5 worm cellular contexts compared by ENCODE assay signal in the genomic region with DNA sequence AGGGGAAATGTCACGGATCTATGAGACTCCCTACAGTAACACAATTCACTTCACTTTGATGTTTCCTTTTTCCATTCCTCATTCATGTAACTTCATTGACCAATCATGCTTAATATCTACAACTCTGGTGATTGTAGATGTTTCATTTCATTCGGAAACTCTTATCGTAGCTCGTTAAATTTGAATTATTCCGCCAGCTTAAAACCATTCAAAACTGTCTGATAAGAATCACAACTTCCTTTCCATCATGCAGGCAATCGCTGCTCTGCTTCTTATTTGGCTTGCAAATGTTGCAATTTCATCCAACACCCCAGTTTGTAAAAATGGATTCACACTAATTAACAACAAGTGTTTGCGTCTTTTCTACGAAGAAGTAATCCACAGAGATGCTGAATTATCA.
A peak's percentile ranks its signal among the peaks of the same experiment; 100 is the strongest.
TF ChIP-seq lines count a peak whose summit lies in the region.

A gene (plus strand): TSS at position 244 of the 400 bp plus-strand sequence.

TF ChIP-seq in whole organism, L1 larva, 84 proteins besides CTCF, POLR2A, EP300 and RAD21:
- TF ChIP-seq efl-1 (optimal IDR thresholded peaks at IDR 0.05; lab: Kevin White, UChicago) (no peak), efl-1 (GFP tag; optimal IDR thresholded peaks at IDR 0.05 in 1 of 2; lab: Kevin White, UChicago) (peak in 1 of 2 experiments; percentile 82), sup-37 (GFP tag; optimal IDR thresholded peaks at IDR 0.05; lab: Kevin White, UChicago) (no peak), elt-2 (tag; optimal IDR thresholded peaks at IDR 0.05; lab: Kevin White, UChicago) (peak; percentile 19)

TF ChIP-seq in whole organism, L2 larva, 48 proteins besides CTCF, POLR2A, EP300 and RAD21:
- TF ChIP-seq blmp-1 (tag; optimal IDR thresholded peaks at IDR 0.05; lab: Kevin White, UChicago; ENCODE audit: insufficient read depth) (no peak), fos-1 (tag; optimal IDR thresholded peaks at IDR 0.05; lab: Kevin White, UChicago) (peak; percentile 69), nhr-25 (tag; optimal IDR thresholded peaks at IDR 0.05; lab: Kevin White, UChicago) (no peak), R02D3.7 (tag; optimal IDR thresholded peaks at IDR 0.05; lab: Kevin White, UChicago) (no peak), nhr-77 (tag; optimal IDR thresholded peaks at IDR 0.05; lab: Kevin White, UChicago) (no peak), zag-1 (tag; optimal IDR thresholded peaks at IDR 0.05; lab: Kevin White, UChicago) (no peak)

TF ChIP-seq in whole organism, L3 larva, 47 proteins besides CTCF, POLR2A, EP300 and RAD21:
- no peak for TF ChIP-seq nhr-43 (tag; optimal IDR thresholded peaks at IDR 0.05; lab: Kevin White, UChicago; ENCODE audit: poor library complexity, severe bottlenecking)
- no peak for TF ChIP-seq nhr-23 (tag; optimal IDR thresholded peaks at IDR 0.05; lab: Kevin White, UChicago)
- TF ChIP-seq fkh-2 (tag; optimal IDR thresholded peaks at IDR 0.05; lab: Kevin White, UChicago), result no peak
- TF ChIP-seq skn-1 (tag; optimal IDR thresholded peaks at IDR 0.05; lab: Kevin White, UChicago), result no peak
- no peak for TF ChIP-seq unc-62 (GFP tag; optimal IDR thresholded peaks at IDR 0.05; lab: Kevin White, UChicago)
- peak; percentile 43 for TF ChIP-seq pqm-1 (tag; optimal IDR thresholded peaks at IDR 0.05; lab: Kevin White, UChicago)
- no peak for TF ChIP-seq daf-12 (tag; optimal IDR thresholded peaks at IDR 0.05; lab: Kevin White, UChicago)
- TF ChIP-seq nfya-1 (tag; optimal IDR thresholded peaks at IDR 0.05; lab: Kevin White, UChicago; ENCODE audit: insufficient read depth), result no peak
- no peak for TF ChIP-seq fkh-10 (GFP tag; optimal IDR thresholded peaks at IDR 0.05; lab: Kevin White, UChicago)
- TF ChIP-seq ceh-16 (tag; optimal IDR thresholded peaks at IDR 0.05; lab: Kevin White, UChicago), result no peak
- peak; percentile 62 for TF ChIP-seq elt-2 (tag; optimal IDR thresholded peaks at IDR 0.05; lab: Kevin White, UChicago)
- no peak for TF ChIP-seq eor-1 (tag; optimal IDR thresholded peaks at IDR 0.05; lab: Kevin White, UChicago)
- no peak for TF ChIP-seq nhr-76 (tag; optimal IDR thresholded peaks at IDR 0.05; lab: Kevin White, UChicago)
- TF ChIP-seq ceh-82 (tag; optimal IDR thresholded peaks at IDR 0.05; lab: Kevin White, UChicago), result no peak

TF ChIP-seq in whole organism, L4 larva, 104 proteins besides CTCF, POLR2A, EP300 and RAD21:
- TF ChIP-seq unc-39 (tag; optimal IDR thresholded peaks at IDR 0.05; lab: Kevin White, UChicago), result no peak
- TF ChIP-seq egl-43 (GFP tag; IDR thresholded peaks at IDR 0.05; lab: Robert Waterston, UW), result no peak
- peak; percentile 28 for TF ChIP-seq dve-1 (tag; optimal IDR thresholded peaks at IDR 0.05; lab: Kevin White, UChicago; ENCODE audit: insufficient read depth)
- no peak for TF ChIP-seq T26A8.4 (GFP tag; IDR thresholded peaks at IDR 0.05; lab: Robert Waterston, UW)
- TF ChIP-seq pqm-1 (tag; optimal IDR thresholded peaks at IDR 0.05; lab: Kevin White, UChicago), result peak; percentile 84

TF ChIP-seq in whole organism, young adult, 124 proteins besides CTCF, POLR2A, EP300 and RAD21:
- TF ChIP-seq chd-7 (tag; optimal IDR thresholded peaks at IDR 0.05; lab: Kevin White, UChicago) (no peak), madf-6 (GFP tag; IDR thresholded peaks at IDR 0.05; lab: Robert Waterston, UW) (no peak), nhr-80 (tag; optimal IDR thresholded peaks at IDR 0.05; lab: Kevin White, UChicago) (peak; percentile 35), hmg-1.2 (GFP tag; IDR thresholded peaks at IDR 0.05; lab: Robert Waterston, UW) (no peak), nhr-90 (tag; optimal IDR thresholded peaks at IDR 0.05; lab: Kevin White, UChicago) (no peak), ceh-40 (GFP tag; IDR thresholded peaks at IDR 0.05; lab: Robert Waterston, UW) (no peak)
